Fruit fly (Drosophila melanogaster): ENCODE data around the gene CG4872.

- TF ChIP-seq psq (optimal IDR thresholded peaks at IDR 0.05) (no peak), pan (optimal IDR thresholded peaks at IDR 0.05) (no peak), CG8478 (optimal IDR thresholded peaks at IDR 0.05) (no peak)
Measured at dm6 chrX:16836091-16836799, 44.9 kb upstream of the CG4872 start.
